Worm (Caenorhabditis elegans): ENCODE data around the gene best-17.

DNA sequence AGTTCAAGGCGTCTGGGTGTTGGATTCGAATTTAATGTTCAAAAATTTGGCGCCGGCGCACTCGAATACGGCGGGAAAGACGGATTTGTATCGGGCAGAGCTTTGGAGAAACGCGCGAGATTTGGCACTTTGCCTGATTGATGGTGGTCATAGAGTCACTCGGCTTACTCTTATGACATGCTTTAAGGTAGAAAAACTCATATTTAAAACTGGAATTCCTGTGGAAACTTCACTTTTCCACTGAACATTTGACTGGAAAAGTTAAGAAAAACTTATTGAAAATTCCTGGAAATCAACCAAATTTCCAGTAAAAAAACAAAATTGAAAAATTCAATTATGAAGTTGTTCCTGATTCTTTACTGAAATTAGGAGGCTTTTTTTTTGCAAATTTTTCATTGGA is 35.2 kb upstream of the best-17 start:
- TF ChIP-seq peb-1 (tag; optimal IDR thresholded peaks at IDR 0.05) (no peak), unc-55 (GFP tag; optimal IDR thresholded peaks at IDR 0.05) (no peak), unc-62 (GFP tag; optimal IDR thresholded peaks at IDR 0.05) (no peak), nhr-23 (tag; optimal IDR thresholded peaks at IDR 0.05) (no peak), aly-2 (tag; optimal IDR thresholded peaks at IDR 0.05) (no peak), nhr-237 (tag; optimal IDR thresholded peaks at IDR 0.05) (no peak), ama-1 (optimal IDR thresholded peaks at IDR 0.05) (no peak), snpc-4 (tag; optimal IDR thresholded peaks at IDR 0.05) (no peak), lsy-2 (tag; optimal IDR thresholded peaks at IDR 0.05) (no peak), gmeb-1 (tag; optimal IDR thresholded peaks at IDR 0.05) (no peak), unc-39 (tag; optimal IDR thresholded peaks at IDR 0.05) (no peak), fos-1 (tag; optimal IDR thresholded peaks at IDR 0.05) (no peak)

Data from whole organism, L2 larva.